Worm (Caenorhabditis elegans) whole organism, L1 larva: ENCODE measurements around the gene Y53F4B.39.

Experiments
- C04F5.9 ChIP-seq: sonication (generic microtip); optimal IDR thresholded peaks from 2 replicates; lab custom pipeline; 2016; ENCODE audit warnings: missing genetic modification characterization, missing compliant biosample characterization
- C16A3.4 ChIP-seq: fragments of 150-350 bp; optimal IDR thresholded peaks from 2 replicates; lab custom pipeline; 2014; ENCODE audit warnings: missing biosample characterization, missing genetic modification characterization
- aha-1 ChIP-seq: fragments of 150-350 bp; optimal IDR thresholded peaks from 2 replicates; lab custom pipeline; 2014; ENCODE audit warnings: missing biosample characterization, missing genetic modification characterization
- alr-1 ChIP-seq: fragments of 200-800 bp; sonication (Bioruptor generic); optimal IDR thresholded peaks from 2 replicates; lab custom pipeline; 2018; ENCODE audit warnings: borderline replicate concordance, mild to moderate bottlenecking, missing genetic modification characterization, missing compliant biosample characterization
- ama-1 ChIP-seq: fragments of 150-350 bp; optimal IDR thresholded peaks from 2 replicates; lab custom pipeline; 2014
- blmp-1 ChIP-seq: fragments of 150-350 bp; optimal IDR thresholded peaks from 2 replicates; lab custom pipeline; 2014; ENCODE audit warnings: missing biosample characterization, missing genetic modification characterization
- ceh-63 ChIP-seq: fragments of 200-800 bp; sonication (Bioruptor generic); optimal IDR thresholded peaks from 2 replicates; lab custom pipeline; 2018; ENCODE audit warnings: mild to moderate bottlenecking, missing genetic modification characterization, missing compliant biosample characterization
- ceh-8 ChIP-seq: fragments of 200-800 bp; sonication (Bioruptor generic); optimal IDR thresholded peaks from 2 replicates; lab custom pipeline; 2018; ENCODE audit warnings: mild to moderate bottlenecking, missing genetic modification characterization, moderate library complexity, missing compliant biosample characterization
- ces-1 ChIP-seq: fragments of 150-350 bp; optimal IDR thresholded peaks from 2 replicates; lab custom pipeline; 2014; ENCODE audit warnings: missing biosample characterization, missing genetic modification reagents, missing genetic modification characterization
- dpl-1 ChIP-seq, 3 experiments: fragments of 150-350 bp in 2 of 3; sonication (generic microtip) in 1 of 3; optimal IDR thresholded peaks; 2 replicates each; lab custom pipeline; 2014 to 2017; ENCODE audit warnings: missing biosample characterization in 3 of 3, missing genetic modification characterization in 3 of 3, missing genetic modification reagents in 3 of 3
- dsc-1 ChIP-seq: sonication (generic microtip); optimal IDR thresholded peaks from 2 replicates; lab custom pipeline; 2016; ENCODE audit warnings: mild to moderate bottlenecking, missing genetic modification characterization, missing compliant biosample characterization
- efl-1 ChIP-seq, 4 experiments: fragments of 150-350 bp; optimal IDR thresholded peaks in 3 of 4; peaks in 1 of 4; 1 replicate in 1 of 4; 2 replicates in 3 of 4; lab custom pipeline; 2014; ENCODE audit warnings: missing biosample characterization in 2 of 4, missing genetic modification characterization in 2 of 4, missing genetic modification reagents in 2 of 4
- efl-3 ChIP-seq: fragments of 200-800 bp; sonication (Bioruptor generic); optimal IDR thresholded peaks from 2 replicates; lab custom pipeline; 2018; ENCODE audit warnings: mild to moderate bottlenecking, missing genetic modification characterization, missing compliant biosample characterization
- egl-13 ChIP-seq: sonication (generic microtip); optimal IDR thresholded peaks from 2 replicates; lab custom pipeline; 2016; ENCODE audit warnings: missing genotype, missing genetic modification reagents, missing genetic modification characterization, missing compliant biosample characterization
- elt-2 ChIP-seq: sonication (generic microtip); optimal IDR thresholded peaks from 2 replicates; lab custom pipeline; 2016; ENCODE audit warnings: missing genetic modification characterization, mild to moderate bottlenecking, inconsistent platforms, missing compliant biosample characterization, missing genetic modification reagents
- ets-5 ChIP-seq: fragments of 200-800 bp; sonication (Bioruptor generic); IDR thresholded peaks from 2 replicates; pipeline ENCODE4 v1.3.6; 2022; ENCODE audit warnings: missing genetic modification characterization, missing compliant biosample characterization
- fkh-10 ChIP-seq: sonication (generic microtip); optimal IDR thresholded peaks from 2 replicates; lab custom pipeline; 2017; ENCODE audit warnings: missing biosample characterization, missing genetic modification reagents, missing genetic modification characterization
- fkh-4 ChIP-seq: sonication (generic microtip); optimal IDR thresholded peaks from 2 replicates; lab custom pipeline; 2016; ENCODE audit warnings: missing compliant biosample characterization, missing genetic modification characterization, borderline replicate concordance
- fos-1 ChIP-seq: fragments of 150-350 bp; optimal IDR thresholded peaks from 2 replicates; lab custom pipeline; 2014; ENCODE audit warnings: missing biosample characterization, missing genetic modification characterization
- hlh-17 ChIP-seq: fragments of 200-800 bp; sonication (Bioruptor generic); optimal IDR thresholded peaks from 2 replicates; lab custom pipeline; 2018; ENCODE audit warnings: missing genetic modification characterization, mild to moderate bottlenecking, missing compliant biosample characterization, moderate library complexity, borderline replicate concordance
- irx-1 ChIP-seq: sonication (generic microtip); optimal IDR thresholded peaks from 2 replicates; lab custom pipeline; 2016; ENCODE audit warnings: missing genetic modification characterization, missing compliant biosample characterization
- jun-1 ChIP-seq: fragments of 150-350 bp; optimal IDR thresholded peaks from 2 replicates; lab custom pipeline; 2014; ENCODE audit warnings: missing biosample characterization, missing genetic modification reagents, missing genetic modification characterization
- lin-13 ChIP-seq: fragments of 150-350 bp; optimal IDR thresholded peaks from 2 replicates; lab custom pipeline; 2014; ENCODE audit warnings: missing biosample characterization, missing genetic modification reagents, missing genetic modification characterization
- lin-14 ChIP-seq: fragments of 200-800 bp; sonication (Bioruptor generic); optimal IDR thresholded peaks from 2 replicates; lab custom pipeline; 2018; ENCODE audit warnings: mild to moderate bottlenecking, missing genetic modification characterization, moderate library complexity, missing compliant biosample characterization
- lin-15B ChIP-seq: fragments of 150-350 bp; sonication (generic microtip); optimal IDR thresholded peaks from 3 replicates; lab custom pipeline; 2014; ENCODE audit warnings: missing biosample characterization, missing genetic modification characterization
- lin-35 ChIP-seq, 2 experiments: fragments of 150-350 bp; optimal IDR thresholded peaks; 2 replicates each; lab custom pipeline; 2014; ENCODE audit warnings: missing biosample characterization in 2 of 2, missing genetic modification characterization in 2 of 2, missing genetic modification reagents in 2 of 2
- lin-39 ChIP-seq: fragments of 150-350 bp; optimal IDR thresholded peaks from 2 replicates; lab custom pipeline; 2014; ENCODE audit warnings: missing biosample characterization, missing genetic modification reagents, missing genetic modification characterization
- mab-9 ChIP-seq: fragments of 200-800 bp; sonication (Bioruptor generic); IDR thresholded peaks from 2 replicates; pipeline ENCODE4 v1.3.6; 2022; ENCODE audit warnings: missing genetic modification reagents, missing genetic modification characterization, missing compliant biosample characterization
- mep-1 ChIP-seq: fragments of 150-350 bp; optimal IDR thresholded peaks from 2 replicates; lab custom pipeline; 2014; ENCODE audit warnings: missing biosample characterization, missing genetic modification characterization
- nhr-12 ChIP-seq: sonication (generic microtip); optimal IDR thresholded peaks from 2 replicates; lab custom pipeline; 2017; ENCODE audit warnings: missing biosample characterization, missing genetic modification characterization
- nhr-237 ChIP-seq: fragments of 150-350 bp; optimal IDR thresholded peaks from 2 replicates; lab custom pipeline; 2014; ENCODE audit warnings: missing biosample characterization, missing genetic modification characterization
- nhr-28 ChIP-seq: fragments of 150-350 bp; optimal IDR thresholded peaks from 2 replicates; lab custom pipeline; 2014; ENCODE audit warnings: missing biosample characterization, missing genetic modification characterization
- nhr-47 ChIP-seq: sonication (generic microtip); optimal IDR thresholded peaks from 2 replicates; lab custom pipeline; 2016; ENCODE audit warnings: mild to moderate bottlenecking, missing genetic modification characterization, moderate library complexity, missing compliant biosample characterization
- nhr-84 ChIP-seq: sonication (generic microtip); optimal IDR thresholded peaks from 2 replicates; lab custom pipeline; 2017; ENCODE audit warnings: missing biosample characterization, missing genetic modification characterization
- nhr-90 ChIP-seq: sonication (generic microtip); optimal IDR thresholded peaks from 2 replicates; lab custom pipeline; 2016; ENCODE audit warnings: mild to moderate bottlenecking, missing genetic modification characterization, missing compliant biosample characterization; ENCODE audit not compliant: poor library complexity
- pax-3 ChIP-seq: fragments of 200-800 bp; sonication (Bioruptor generic); optimal IDR thresholded peaks from 2 replicates; lab custom pipeline; 2018; ENCODE audit warnings: mild to moderate bottlenecking, missing genetic modification characterization, moderate library complexity, missing compliant biosample characterization
- snpc-4 ChIP-seq: fragments of 150-350 bp; optimal IDR thresholded peaks from 2 replicates; lab custom pipeline; 2014; ENCODE audit warnings: missing biosample characterization, missing genetic modification characterization
- swsn-7 ChIP-seq: sonication (generic microtip); optimal IDR thresholded peaks from 2 replicates; lab custom pipeline; 2016; ENCODE audit warnings: missing genetic modification characterization, missing compliant biosample characterization
- tbx-2 ChIP-seq: sonication (generic microtip); optimal IDR thresholded peaks from 2 replicates; lab custom pipeline; 2016; ENCODE audit warnings: missing genetic modification characterization, missing compliant biosample characterization
- tlp-1 ChIP-seq: fragments of 150-350 bp; optimal IDR thresholded peaks from 2 replicates; lab custom pipeline; 2014; ENCODE audit warnings: missing biosample characterization, missing genetic modification characterization
- unc-30 ChIP-seq: sonication (generic microtip); optimal IDR thresholded peaks from 2 replicates; lab custom pipeline; 2017; ENCODE audit warnings: missing biosample characterization, missing genetic modification characterization
- unc-62 ChIP-seq: fragments of 150-350 bp; optimal IDR thresholded peaks from 2 replicates; lab custom pipeline; 2014; ENCODE audit warnings: missing biosample characterization, missing genetic modification reagents, missing genetic modification characterization
- unc-98 ChIP-seq: fragments of 200-800 bp; sonication (Bioruptor generic); IDR thresholded peaks from 2 replicates; pipeline ENCODE4 v1.3.6; 2022; ENCODE audit warnings: missing genetic modification characterization, missing compliant biosample characterization
- xbp-1 ChIP-seq: sonication (generic microtip); optimal IDR thresholded peaks from 2 replicates; lab custom pipeline; 2016; ENCODE audit warnings: missing genetic modification characterization, missing compliant biosample characterization
- zag-1 ChIP-seq: fragments of 150-350 bp; optimal IDR thresholded peaks from 2 replicates; lab custom pipeline; 2014; ENCODE audit warnings: missing biosample characterization, missing genetic modification characterization
- zip-4 ChIP-seq: fragments of 200-800 bp; sonication (Bioruptor generic); optimal IDR thresholded peaks from 2 replicates; lab custom pipeline; 2018; ENCODE audit warnings: mild to moderate bottlenecking, missing genetic modification characterization, moderate library complexity, missing compliant biosample characterization

Y53F4B.39 gene

ce11 chrII:15157880-15158279 lies 47.9 kb downstream of the Y53F4B.39 start, which contains the start of gene ptr-20:
Gene ptr-20 (plus strand): TSS chrII:15158180.
- no peak for TF ChIP-seq lin-39
- no peak for TF ChIP-seq alr-1 (tag; lab: Kevin White, UChicago)
- TF ChIP-seq elt-2 (tag; lab: Kevin White, UChicago) = no peak
- no peak for TF ChIP-seq fkh-10 (GFP tag; lab: Kevin White, UChicago)
- no peak for TF ChIP-seq nhr-90
- no peak for TF ChIP-seq lin-14
- TF ChIP-seq ama-1 = no peak

ce11 chrII:15158364-15158763 lies 48.4 kb downstream of the Y53F4B.39 start:
- TF ChIP-seq tbx-2 (tag; lab: Kevin White, UChicago) (no peak), efl-1 (optimal IDR thresholded peaks at IDR 0.05; lab: Kevin White, UChicago) (no peak), efl-1 (GFP tag; optimal IDR thresholded peaks at IDR 0.05 in 1 of 2; lab: Kevin White, UChicago) (peak in 1 of 2 experiments; percentile 59), mab-9 (GFP tag; lab: Robert Waterston, UW) (no peak)

- TF ChIP-seq nhr-90 (no peak), tlp-1 (tag; lab: Kevin White, UChicago) (no peak), snpc-4 (tag; lab: Kevin White, UChicago) (no peak), dpl-1 (GFP tag; optimal IDR thresholded peaks at IDR 0.05; lab: Kevin White, UChicago) (no peak)
These were observed 54.5 kb downstream of the Y53F4B.39 start, which contains the start of gene gst-26 for ce11 chrII:15164453-15164852. Gene gst-26 (minus strand): TSS chrII:15164553.

- TF ChIP-seq efl-3 (peak; percentile 42), lin-15B (tag; lab: Kevin White, UChicago) (no peak), ceh-8 (GFP tag; lab: Kevin White, UChicago) (peak; percentile 62), fos-1 (tag; lab: Kevin White, UChicago) (peak; percentile 83), hlh-17 (GFP tag; lab: Kevin White, UChicago) (no peak), nhr-47 (tag; lab: Kevin White, UChicago) (peak; percentile 90), egl-13 (tag; lab: Kevin White, UChicago) (peak; percentile 73), C04F5.9 (tag; lab: Kevin White, UChicago) (peak; percentile 57), nhr-28 (no peak), ces-1 (GFP tag; lab: Kevin White, UChicago) (no peak), zip-4 (GFP tag; lab: Kevin White, UChicago) (peak; percentile 37), fkh-4 (tag; lab: Kevin White, UChicago) (no peak), alr-1 (tag; lab: Kevin White, UChicago) (no peak), lin-39 (no peak), C16A3.4 (tag; lab: Kevin White, UChicago) (peak; percentile 92), nhr-84 (tag; lab: Kevin White, UChicago) (no peak), unc-98 (GFP tag; lab: Robert Waterston, UW) (no peak), zag-1 (tag; lab: Kevin White, UChicago) (no peak), unc-30 (no peak), dsc-1 (tag; lab: Kevin White, UChicago) (peak; percentile 90), ceh-63 (GFP tag; lab: Kevin White, UChicago) (no peak), lin-35 (GFP tag; optimal IDR thresholded peaks at IDR 0.05; lab: Kevin White, UChicago) (peak; percentile 80 to 90), unc-62 (GFP tag; lab: Kevin White, UChicago) (no peak), swsn-7 (peak; percentile 86), xbp-1 (peak; percentile 70), blmp-1 (tag; lab: Kevin White, UChicago) (peak; percentile 24), elt-2 (tag; lab: Kevin White, UChicago) (peak; percentile 55), pax-3 (peak; percentile 64), lin-13 (GFP tag; lab: Kevin White, UChicago) (peak; percentile 72), aha-1 (tag; lab: Kevin White, UChicago) (no peak), nhr-237 (tag; lab: Kevin White, UChicago) (no peak), mab-9 (GFP tag; lab: Robert Waterston, UW) (no peak), nhr-12 (tag; lab: Kevin White, UChicago) (no peak), mep-1 (tag; lab: Kevin White, UChicago) (peak; percentile 92), jun-1 (tag; lab: Kevin White, UChicago) (peak; percentile 60), irx-1 (tag; lab: Kevin White, UChicago) (peak; percentile 65), ets-5 (GFP tag; lab: Robert Waterston, UW) (no peak)
These were observed 55.8 kb downstream of the Y53F4B.39 start, which contains the start of gene gst-27 for ce11 chrII:15165681-15166235. Gene gst-27 (minus strand): TSS chrII:15165731.
